Fruit fly (Drosophila melanogaster) whole organism, prepupa: ENCODE data around the gene Alh.

ENCODE experiments used
- CG10631 ChIP-seq: fragments of 200-800 bp; sonication (Bioruptor generic); optimal IDR thresholded peaks from 2 replicates; lab custom pipeline; 2016; ENCODE audit warnings: missing biosample characterization, missing genetic modification characterization
- CG10669 ChIP-seq: fragments of 200-800 bp; sonication (Bioruptor generic); optimal IDR thresholded peaks from 3 replicates; lab custom pipeline; 2018; ENCODE audit warnings: missing biosample characterization, mild to moderate bottlenecking, missing genetic modification characterization, moderate library complexity
- CG11294 ChIP-seq: fragments of 200-800 bp; sonication (Bioruptor generic); IDR thresholded peaks from 2 replicates; pipeline ENCODE4 v1.3.6; 2022; ENCODE audit warnings: missing biosample characterization, missing genetic modification characterization
- CG15336 ChIP-seq: fragments of 200-800 bp; sonication (Bioruptor generic); IDR thresholded peaks from 2 replicates; pipeline ENCODE4 v1.3.6; 2022; ENCODE audit warnings: missing biosample characterization, missing genetic modification characterization
- CG1621 ChIP-seq: fragments of 200-800 bp; sonication (Bioruptor generic); optimal IDR thresholded peaks from 3 replicates; lab custom pipeline; 2018; ENCODE audit warnings: missing biosample characterization, mild to moderate bottlenecking, missing genetic modification characterization
- CG16779 ChIP-seq: fragments of 200-800 bp; sonication (Bioruptor generic); optimal IDR thresholded peaks from 3 replicates; lab custom pipeline; 2017; ENCODE audit warnings: missing biosample characterization, mild to moderate bottlenecking, missing genetic modification characterization
- CG3032 ChIP-seq: fragments of 200-800 bp; optimal IDR thresholded peaks from 2 replicates; lab custom pipeline; 2019; ENCODE audit warnings: missing biosample characterization, mild to moderate bottlenecking, missing genetic modification characterization, moderate library complexity
- CG31627 ChIP-seq: fragments of 200-800 bp; sonication (Bioruptor generic); optimal IDR thresholded peaks from 3 replicates; lab custom pipeline; 2016; ENCODE audit warnings: missing biosample characterization, missing genetic modification characterization
- CG4318 ChIP-seq: fragments of 200-800 bp; sonication (Bioruptor generic); optimal IDR thresholded peaks from 3 replicates; lab custom pipeline; 2017; ENCODE audit warnings: missing biosample characterization, mild to moderate bottlenecking, missing genetic modification characterization
- CG6276 ChIP-seq: fragments of 200-800 bp; sonication (Bioruptor generic); optimal IDR thresholded peaks from 2 replicates; lab custom pipeline; 2017; ENCODE audit warnings: missing biosample characterization, mild to moderate bottlenecking, missing genetic modification characterization
- CG6792 ChIP-seq: fragments of 200-800 bp; sonication (Bioruptor generic); optimal IDR thresholded peaks from 3 replicates; lab custom pipeline; 2016; ENCODE audit warnings: missing biosample characterization, missing genetic modification characterization
- CG6808 ChIP-seq: fragments of 200-800 bp; sonication (Bioruptor generic); optimal IDR thresholded peaks from 3 replicates; lab custom pipeline; 2017; ENCODE audit warnings: missing biosample characterization, missing genetic modification characterization, mild to moderate bottlenecking, moderate library complexity, missing genetic modification reagents
- CG6854 ChIP-seq: fragments of 200-800 bp; sonication (Bioruptor generic); optimal IDR thresholded peaks from 2 replicates; lab custom pipeline; 2017; ENCODE audit warnings: missing biosample characterization, mild to moderate bottlenecking, missing genetic modification characterization
- CG7368 ChIP-seq: fragments of 200-800 bp; sonication (Bioruptor generic); optimal IDR thresholded peaks from 3 replicates; lab custom pipeline; 2016; ENCODE audit warnings: missing biosample characterization, missing genetic modification characterization
- CG8119 ChIP-seq: fragments of 200-800 bp; sonication (Bioruptor generic); IDR thresholded peaks from 3 replicates; pipeline ENCODE4 v1.3.6; 2022; ENCODE audit warnings: missing biosample characterization, missing genetic modification characterization
- CG9139 ChIP-seq: fragments of 200-800 bp; sonication (Bioruptor generic); optimal IDR thresholded peaks from 3 replicates; lab custom pipeline; 2017; ENCODE audit warnings: missing biosample characterization, mild to moderate bottlenecking, missing genetic modification characterization
- Ets21C ChIP-seq: fragments of 200-800 bp; sonication (Bioruptor generic); optimal IDR thresholded peaks from 3 replicates; lab custom pipeline; 2016; ENCODE audit warnings: missing biosample characterization, missing genetic modification characterization
- Ets96B ChIP-seq: fragments of 200-800 bp; optimal IDR thresholded peaks from 2 replicates; lab custom pipeline; 2019; ENCODE audit warnings: missing biosample characterization, mild to moderate bottlenecking, missing genetic modification characterization, moderate library complexity
- Hr39 ChIP-seq: fragments of 200-800 bp; sonication (Bioruptor generic); optimal IDR thresholded peaks from 2 replicates; lab custom pipeline; 2016; ENCODE audit warnings: missing biosample characterization, missing genetic modification characterization
- Hr4 ChIP-seq: fragments of 200-800 bp; sonication (Bioruptor generic); optimal IDR thresholded peaks from 3 replicates; lab custom pipeline; 2016; ENCODE audit warnings: missing biosample characterization, missing genetic modification characterization
- Lpt ChIP-seq: fragments of 200-800 bp; sonication (Bioruptor generic); optimal IDR thresholded peaks from 3 replicates; lab custom pipeline; 2016; ENCODE audit warnings: missing biosample characterization, missing genetic modification characterization
- Met ChIP-seq: fragments of 200-800 bp; sonication (Bioruptor generic); optimal IDR thresholded peaks from 3 replicates; lab custom pipeline; 2016; ENCODE audit warnings: missing biosample characterization, missing genetic modification characterization
- Smox ChIP-seq: fragments of 200-800 bp; sonication (Bioruptor generic); optimal IDR thresholded peaks from 3 replicates; lab custom pipeline; 2016; ENCODE audit warnings: missing biosample characterization, missing genetic modification characterization
- Sox14 ChIP-seq: fragments of 200-800 bp; sonication (Bioruptor generic); optimal IDR thresholded peaks from 3 replicates; lab custom pipeline; 2016; ENCODE audit warnings: missing biosample characterization, missing genetic modification characterization
- Sox15 ChIP-seq: fragments of 200-800 bp; sonication (Bioruptor generic); optimal IDR thresholded peaks from 3 replicates; lab custom pipeline; 2016; ENCODE audit warnings: missing biosample characterization, missing genetic modification characterization
- eg ChIP-seq: fragments of 200-800 bp; sonication (Bioruptor generic); IDR thresholded peaks from 3 replicates; pipeline ENCODE4 v1.3.6; 2022; ENCODE audit warnings: missing biosample characterization, missing genetic modification characterization
- esn ChIP-seq: fragments of 200-800 bp; sonication (Bioruptor generic); optimal IDR thresholded peaks from 2 replicates; lab custom pipeline; 2016; ENCODE audit warnings: missing biosample characterization, mild to moderate bottlenecking, missing genetic modification characterization, moderate library complexity
- fd59A ChIP-seq: fragments of 200-800 bp; sonication (Bioruptor generic); optimal IDR thresholded peaks from 2 replicates; lab custom pipeline; 2017; ENCODE audit warnings: missing biosample characterization, mild to moderate bottlenecking, missing genetic modification characterization, missing genetic modification reagents
- fd85E ChIP-seq: fragments of 200-800 bp; sonication (Bioruptor generic); optimal IDR thresholded peaks from 3 replicates; lab custom pipeline; 2016; ENCODE audit warnings: missing biosample characterization, missing genetic modification characterization
- fkh ChIP-seq: fragments of 200-800 bp; sonication (Bioruptor generic); optimal IDR thresholded peaks from 3 replicates; lab custom pipeline; 2017; ENCODE audit warnings: missing biosample characterization, mild to moderate bottlenecking, missing genetic modification characterization, moderate library complexity
- pdm3 ChIP-seq: fragments of 200-800 bp; sonication (Bioruptor generic); optimal IDR thresholded peaks from 3 replicates; lab custom pipeline; 2016; ENCODE audit warnings: missing biosample characterization, missing genetic modification characterization
- spab ChIP-seq: fragments of 200-800 bp; sonication (Bioruptor generic); optimal IDR thresholded peaks from 2 replicates; lab custom pipeline; 2017; ENCODE audit warnings: missing biosample characterization, mild to moderate bottlenecking, missing genetic modification characterization, missing genetic modification reagents
- svp ChIP-seq: fragments of 200-800 bp; sonication (Bioruptor generic); peaks from one replicate; lab custom pipeline; 2016; ENCODE audit warnings: missing biosample characterization, missing genetic modification characterization
- topi ChIP-seq: fragments of 200-800 bp; sonication (Bioruptor generic); optimal IDR thresholded peaks from 3 replicates; lab custom pipeline; 2016; ENCODE audit warnings: missing biosample characterization, missing genetic modification characterization
- vri ChIP-seq: fragments of 200-800 bp; sonication (Bioruptor generic); optimal IDR thresholded peaks from 3 replicates; lab custom pipeline; 2016; ENCODE audit warnings: missing biosample characterization, mild to moderate bottlenecking, missing genetic modification characterization

The Alh gene

DNA sequence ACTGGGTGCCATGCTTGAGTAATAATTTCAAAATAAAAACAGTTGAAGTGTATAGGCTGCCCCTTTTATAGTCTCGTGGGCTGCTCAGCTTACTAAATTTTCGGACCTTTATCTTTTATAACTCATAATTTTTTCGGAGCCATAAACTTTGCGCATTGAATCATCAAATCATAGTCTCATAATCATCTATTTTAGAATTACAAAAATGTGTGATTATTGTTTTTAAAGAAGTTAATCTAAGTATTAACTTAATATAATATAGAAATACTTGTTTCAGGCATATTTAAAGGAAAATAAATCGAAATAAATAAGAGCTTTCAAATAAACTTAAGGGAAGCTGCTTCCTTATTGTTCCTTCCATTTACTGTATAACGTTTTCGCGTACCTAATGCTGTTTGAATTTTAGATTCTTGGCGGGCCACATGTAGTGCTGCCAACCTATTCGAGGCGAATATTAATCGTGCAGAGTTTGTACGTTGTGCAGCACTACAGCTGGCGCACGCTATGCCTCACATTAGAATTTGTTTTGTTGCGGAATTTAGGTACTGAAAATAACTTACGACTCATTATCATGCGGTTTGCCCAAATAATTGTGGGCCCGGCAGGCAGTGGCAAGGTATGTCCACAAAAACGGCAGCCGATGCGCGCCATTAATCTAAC lies 20.4 kb upstream of the Alh start, which contains the start of the genes CG14610 and CG2656 (continued):
- peak; percentile 75 for TF ChIP-seq pdm3
- peak; percentile 75 for TF ChIP-seq CG10631
- no peak for TF ChIP-seq CG8119 (GFP tag; lab: Robert Waterston, UW)
- peak; percentile 74 for TF ChIP-seq Hr4 (GFP tag; lab: Kevin White, UChicago)
- no peak for TF ChIP-seq fd59A (GFP tag; lab: Kevin White, UChicago)
- no peak for TF ChIP-seq vri (GFP tag; lab: Kevin White, UChicago)
- no peak for TF ChIP-seq CG10669 (GFP tag; lab: Kevin White, UChicago)
- TF ChIP-seq CG6276 (GFP tag; lab: Kevin White, UChicago) = no peak
- TF ChIP-seq esn (GFP tag; lab: Kevin White, UChicago) = peak; percentile 82
- peak; percentile 82 for TF ChIP-seq CG31627 (GFP tag; lab: Kevin White, UChicago)
- TF ChIP-seq Sox15 = peak; percentile 50
- TF ChIP-seq CG15336 (GFP tag; lab: Robert Waterston, UW) = peak; percentile 28; the same call in 1 of the 2 replicates
- no peak for TF ChIP-seq CG16779
- TF ChIP-seq CG4318 (GFP tag; lab: Kevin White, UChicago) = no peak
- no peak for TF ChIP-seq fd85E
- TF ChIP-seq CG11294 = no peak
- no peak for TF ChIP-seq Smox (GFP tag; lab: Kevin White, UChicago)
- TF ChIP-seq Hr39 = peak; percentile 76
- TF ChIP-seq CG3032 (tag; lab: Kevin White, UChicago) = peak; percentile 36
- TF ChIP-seq Met (GFP tag; lab: Kevin White, UChicago) = no peak
- TF ChIP-seq CG6808 (GFP tag; lab: Kevin White, UChicago) = no peak
- peak; percentile 43 for TF ChIP-seq CG7368 (GFP tag; lab: Kevin White, UChicago)
- TF ChIP-seq topi (GFP tag; lab: Kevin White, UChicago) = peak; percentile 69
- TF ChIP-seq CG9139 (GFP tag; lab: Kevin White, UChicago) = no peak

DNA sequence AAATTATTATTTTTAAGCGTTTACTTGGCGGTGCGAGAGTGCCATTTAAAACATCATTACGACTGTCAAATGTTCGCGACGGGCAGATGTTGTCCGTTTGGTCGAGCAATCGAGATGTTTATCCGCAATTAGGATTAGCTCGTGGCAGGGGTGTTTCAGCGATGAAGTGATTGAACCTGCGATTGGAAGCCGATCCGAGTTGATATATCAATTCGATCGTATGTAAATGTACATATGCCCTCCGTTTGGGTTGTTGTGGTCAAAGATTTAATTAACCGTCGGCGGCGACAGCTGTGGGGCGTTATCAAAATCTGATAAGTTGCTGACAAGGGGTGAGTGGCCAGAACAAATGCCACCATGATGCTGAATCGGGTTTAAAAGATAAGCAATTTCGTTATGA lies 18.6 kb upstream of the Alh start:
- peak; percentile 78 for TF ChIP-seq svp (GFP tag; lab: Kevin White, UChicago)
- TF ChIP-seq Ets96B (tag; lab: Kevin White, UChicago) = no peak

DNA sequence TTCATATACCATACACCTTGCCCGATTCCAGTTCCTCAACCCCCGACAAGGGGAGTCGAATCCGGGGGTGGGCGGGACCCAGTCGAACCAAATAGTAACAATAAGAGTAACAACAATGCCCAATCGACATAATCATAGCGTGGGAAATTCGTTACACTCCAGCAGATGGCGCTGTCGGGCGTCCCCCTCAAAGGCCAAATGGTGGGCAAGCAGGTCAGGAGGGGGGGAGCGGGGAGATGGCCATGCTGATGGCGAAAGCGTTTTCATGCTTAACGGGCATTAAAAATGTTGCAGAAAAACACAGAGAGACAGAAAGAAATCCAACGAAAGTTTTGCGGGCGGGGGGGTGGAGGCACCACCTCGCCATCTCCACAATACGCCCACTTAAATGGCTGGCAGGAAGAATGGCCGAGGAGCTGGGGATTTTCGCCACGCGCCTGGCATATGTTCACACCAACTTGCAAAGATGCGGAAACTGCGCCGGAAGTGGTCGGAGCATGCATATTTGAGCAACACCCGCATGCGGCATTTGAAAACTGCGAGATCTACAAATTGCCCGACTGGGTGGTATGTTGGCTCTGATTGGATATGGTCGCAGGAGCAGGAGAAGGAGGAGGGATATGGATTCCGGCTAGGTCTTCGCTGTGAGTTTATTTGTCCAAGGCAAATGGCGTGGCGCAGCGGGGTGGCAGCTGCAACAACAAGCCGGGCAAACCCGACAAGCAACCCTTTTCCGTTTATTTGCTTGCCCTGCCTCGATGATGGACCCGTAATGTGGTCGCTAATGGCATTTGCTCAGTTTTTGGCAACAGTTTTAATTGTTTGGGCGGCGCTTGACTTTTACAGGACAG lies 15.4 kb upstream of the Alh start:
- TF ChIP-seq Sox15 = no peak
- TF ChIP-seq CG8119 (GFP tag; lab: Robert Waterston, UW) = no peak
- TF ChIP-seq eg (GFP tag; lab: Robert Waterston, UW) = no peak
- no peak for TF ChIP-seq CG6808 (GFP tag; lab: Kevin White, UChicago)
- no peak for TF ChIP-seq fd59A (GFP tag; lab: Kevin White, UChicago)
- TF ChIP-seq Ets21C (GFP tag; lab: Kevin White, UChicago) = no peak
- TF ChIP-seq CG6854 (GFP tag; lab: Kevin White, UChicago) = no peak
- no peak for TF ChIP-seq CG16779
- no peak for TF ChIP-seq vri (GFP tag; lab: Kevin White, UChicago)
- TF ChIP-seq CG6792 = no peak
- TF ChIP-seq topi (GFP tag; lab: Kevin White, UChicago) = no peak
- TF ChIP-seq fkh = no peak
- no peak for TF ChIP-seq spab (GFP tag; lab: Kevin White, UChicago)
- no peak for TF ChIP-seq Sox14 (GFP tag; lab: Kevin White, UChicago)
- TF ChIP-seq CG1621 (tag; lab: Kevin White, UChicago) = no peak
- TF ChIP-seq CG9139 (GFP tag; lab: Kevin White, UChicago) = no peak
- no peak for TF ChIP-seq Lpt (GFP tag; lab: Kevin White, UChicago)
- TF ChIP-seq, all 60 proteins: peak for 0
